Worm (Caenorhabditis elegans) whole organism, young adult: ENCODE measurements around the gene rfc-1.

Experiments
- B0336.3 ChIP-seq: fragments of 200-800 bp; sonication (Bioruptor generic); IDR thresholded peaks from 2 replicates; pipeline ENCODE4 v1.3.6; 2022; ENCODE audit warnings: missing genetic modification characterization, missing compliant biosample characterization
- C06A6.2 ChIP-seq: fragments of 200-800 bp; sonication (Bioruptor generic); conservative IDR thresholded peaks from 2 replicates; pipeline ENCODE4 v1.3.6; 2022; ENCODE audit warnings: missing genetic modification characterization, missing compliant biosample characterization
- C17E4.6 ChIP-seq: fragments of 200-800 bp; sonication (Bioruptor generic); IDR thresholded peaks from 2 replicates; pipeline ENCODE4 v1.3.6; 2022; ENCODE audit warnings: missing genetic modification reagents, missing genetic modification characterization, missing compliant biosample characterization
- F10E7.11 ChIP-seq: sonication (generic microtip); optimal IDR thresholded peaks from 2 replicates; lab custom pipeline; 2017; ENCODE audit warnings: mild to moderate bottlenecking, missing genetic modification characterization, moderate library complexity, missing compliant biosample characterization
- F22D6.2 ChIP-seq: sonication (generic microtip); optimal IDR thresholded peaks from 2 replicates; lab custom pipeline; 2016; ENCODE audit warnings: mild to moderate bottlenecking, missing genetic modification characterization, missing compliant biosample characterization
- F23B12.7 ChIP-seq: sonication (generic microtip); optimal IDR thresholded peaks from 2 replicates; lab custom pipeline; 2017; ENCODE audit warnings: missing genetic modification characterization, mild to moderate bottlenecking, missing compliant biosample characterization, antibody characterized with exemption, moderate library complexity; ENCODE audit not compliant: insufficient read depth
- F39B2.1 ChIP-seq: fragments of 200-800 bp; sonication (Bioruptor generic); IDR thresholded peaks from 2 replicates; pipeline ENCODE4 v1.3.6; 2022; ENCODE audit warnings: missing genetic modification reagents, missing genetic modification characterization, missing compliant biosample characterization
- F57C9.4 ChIP-seq: sonication (generic microtip); optimal IDR thresholded peaks from 2 replicates; lab custom pipeline; 2017; ENCODE audit warnings: mild to moderate bottlenecking, missing genetic modification characterization, missing compliant biosample characterization
- K12H6.12 ChIP-seq: fragments of 200-800 bp; sonication (Bioruptor generic); optimal IDR thresholded peaks from 2 replicates; lab custom pipeline; 2018; ENCODE audit warnings: mild to moderate bottlenecking, missing genetic modification characterization, missing compliant biosample characterization
- Y53F4B.3 ChIP-seq: fragments of 200-800 bp; sonication (Bioruptor generic); IDR thresholded peaks from 2 replicates; pipeline ENCODE4 v1.3.6; 2022; ENCODE audit warnings: missing genetic modification reagents, missing genetic modification characterization, missing compliant biosample characterization
- Y67H2A.10 ChIP-seq: fragments of 200-800 bp; sonication (Bioruptor generic); conservative IDR thresholded peaks from 2 replicates; pipeline ENCODE4 v1.3.6; 2022; ENCODE audit warnings: missing genetic modification reagents, missing genetic modification characterization, missing compliant biosample characterization
- akir-1 ChIP-seq: fragments of 200-800 bp; sonication (Bioruptor generic); optimal IDR thresholded peaks from 2 replicates; lab custom pipeline; 2018; ENCODE audit warnings: mild to moderate bottlenecking, missing genetic modification characterization, moderate library complexity, missing compliant biosample characterization
- ama-1 ChIP-seq, 3 experiments: fragments of 150-350 bp in 1 of 3; sonication (generic microtip) in 2 of 3; optimal IDR thresholded peaks; 2 replicates each; lab custom pipeline; 2014 to 2018; ENCODE audit warnings: missing biosample characterization in 2 of 3, missing genetic modification characterization in 2 of 3, missing genetic modification reagents in 2 of 3
- aptf-3 ChIP-seq: fragments of 200-800 bp; sonication (Bioruptor generic); IDR thresholded peaks from 2 replicates; pipeline ENCODE4 v1.3.6; 2022; ENCODE audit warnings: missing genetic modification characterization, missing compliant biosample characterization
- athp-1 ChIP-seq: sonication (generic microtip); optimal IDR thresholded peaks from 2 replicates; lab custom pipeline; 2017; ENCODE audit warnings: mild to moderate bottlenecking, missing genetic modification characterization, missing compliant biosample characterization
- ceh-40 ChIP-seq: fragments of 200-800 bp; sonication (Bioruptor generic); IDR thresholded peaks from 2 replicates; pipeline ENCODE4 v1.3.6; 2022; ENCODE audit warnings: missing genetic modification characterization, missing compliant biosample characterization
- ceh-91 ChIP-seq: fragments of 200-800 bp; sonication (Bioruptor generic); IDR thresholded peaks from 2 replicates; pipeline ENCODE4 v1.3.6; 2022; ENCODE audit warnings: missing genetic modification reagents, missing genetic modification characterization, missing compliant biosample characterization
- dox-1 ChIP-seq: fragments of 200-800 bp; sonication (Bioruptor generic); IDR thresholded peaks from 2 replicates; pipeline ENCODE4 v1.3.6; 2022; ENCODE audit warnings: missing genetic modification reagents, missing genetic modification characterization, missing compliant biosample characterization
- egrh-3 ChIP-seq: fragments of 200-800 bp; sonication (Bioruptor generic); IDR thresholded peaks from 2 replicates; pipeline ENCODE4 v1.3.6; 2022; ENCODE audit warnings: missing genetic modification reagents, missing genetic modification characterization, missing compliant biosample characterization
- gei-17 ChIP-seq: fragments of 200-800 bp; sonication (Bioruptor generic); optimal IDR thresholded peaks from 2 replicates; lab custom pipeline; 2018; ENCODE audit warnings: mild to moderate bottlenecking, missing genetic modification characterization, missing compliant biosample characterization
- him-1 ChIP-seq: sonication (generic microtip); optimal IDR thresholded peaks from 2 replicates; lab custom pipeline; 2016; ENCODE audit warnings: missing genotype, missing genetic modification reagents, missing genetic modification characterization, missing compliant biosample characterization
- hlh-12 ChIP-seq: sonication (generic microtip); optimal IDR thresholded peaks from 2 replicates; lab custom pipeline; 2016; ENCODE audit warnings: missing genetic modification characterization, missing compliant biosample characterization
- hlh-26 ChIP-seq: fragments of 200-800 bp; sonication (Bioruptor generic); conservative IDR thresholded peaks from 2 replicates; pipeline ENCODE4 v1.3.6; 2022; ENCODE audit warnings: missing genetic modification reagents, missing genetic modification characterization, missing compliant biosample characterization
- hsf-1 ChIP-seq: fragments of 200-800 bp; sonication (Bioruptor generic); IDR thresholded peaks from 2 replicates; pipeline ENCODE4 v1.3.6; 2022; ENCODE audit warnings: missing genetic modification reagents, missing genetic modification characterization, missing compliant biosample characterization
- let-526 ChIP-seq: fragments of 200-800 bp; sonication (Bioruptor generic); IDR thresholded peaks from 2 replicates; pipeline ENCODE4 v1.3.6; 2022; ENCODE audit warnings: missing genetic modification reagents, missing genetic modification characterization, missing compliant biosample characterization
- let-607 ChIP-seq, 2 experiments: fragments of 200-800 bp in 1 of 2; sonication (Bioruptor generic) in 1 of 2; sonication (generic microtip) in 1 of 2; optimal IDR thresholded peaks; 2 replicates each; lab custom pipeline; 2016 to 2018; ENCODE audit warnings: mild to moderate bottlenecking in 2 of 2, missing compliant biosample characterization in 2 of 2, missing genetic modification characterization in 2 of 2, moderate library complexity in 2 of 2, missing genotype in 1 of 2
- lin-35 ChIP-seq, 3 experiments: fragments of 150-350 bp in 2 of 3; sonication (generic microtip) in 1 of 3; optimal IDR thresholded peaks; 2 replicates each; lab custom pipeline; 2014 to 2018; ENCODE audit warnings: missing biosample characterization in 3 of 3, missing genetic modification characterization in 3 of 3, missing genetic modification reagents in 3 of 3
- lin-40 ChIP-seq: sonication (generic microtip); optimal IDR thresholded peaks from 2 replicates; lab custom pipeline; 2016; ENCODE audit warnings: missing genetic modification characterization, mild to moderate bottlenecking, missing compliant biosample characterization, missing genotype, missing genetic modification reagents
- lsl-1 ChIP-seq: fragments of 200-800 bp; sonication (Bioruptor generic); optimal IDR thresholded peaks from 2 replicates; lab custom pipeline; 2018; ENCODE audit warnings: mild to moderate bottlenecking, missing genetic modification characterization, moderate library complexity, missing compliant biosample characterization
- mcd-1 ChIP-seq: fragments of 200-800 bp; sonication (Bioruptor generic); IDR thresholded peaks from 2 replicates; pipeline ENCODE4 v1.3.6; 2022; ENCODE audit warnings: missing genetic modification reagents, missing genetic modification characterization, missing compliant biosample characterization
- nfya-2 ChIP-seq: fragments of 200-800 bp; sonication (Bioruptor generic); IDR thresholded peaks from 2 replicates; pipeline ENCODE4 v1.3.6; 2022; ENCODE audit warnings: missing genetic modification reagents, missing genetic modification characterization, missing compliant biosample characterization
- nhr-27 ChIP-seq: fragments of 200-800 bp; sonication (Bioruptor generic); optimal IDR thresholded peaks from 2 replicates; lab custom pipeline; 2018; ENCODE audit warnings: mild to moderate bottlenecking, missing genetic modification characterization, moderate library complexity, missing compliant biosample characterization
- nhr-90 ChIP-seq: sonication (generic microtip); optimal IDR thresholded peaks from 2 replicates; lab custom pipeline; 2016; ENCODE audit warnings: missing genotype, mild to moderate bottlenecking, missing genetic modification characterization, missing compliant biosample characterization
- pbrm-1 ChIP-seq: fragments of 200-800 bp; sonication (Bioruptor generic); IDR thresholded peaks from 2 replicates; pipeline ENCODE4 v1.3.6; 2022; ENCODE audit warnings: missing genetic modification reagents, missing genetic modification characterization, missing compliant biosample characterization
- pha-4 ChIP-seq: fragments of 150-350 bp; sonication (generic microtip); optimal IDR thresholded peaks from 2 replicates; lab custom pipeline; 2014; ENCODE audit warnings: missing biosample characterization, missing genetic modification reagents, missing genetic modification characterization
- repo-1 ChIP-seq: sonication (generic microtip); optimal IDR thresholded peaks from 2 replicates; lab custom pipeline; 2017; ENCODE audit warnings: mild to moderate bottlenecking, missing genetic modification characterization, missing compliant biosample characterization
- rpc-1 ChIP-seq, 2 experiments: fragments of 150-350 bp in 1 of 2; sonication (generic microtip) in 1 of 2; optimal IDR thresholded peaks; 2 replicates each; lab custom pipeline; 2014 to 2018; ENCODE audit warnings: missing biosample characterization in 1 of 2, missing genetic modification characterization in 1 of 2, missing genetic modification reagents in 1 of 2, missing genotype in 1 of 2
- snpc-1.3 ChIP-seq: sonication (generic microtip); optimal IDR thresholded peaks from 2 replicates; lab custom pipeline; 2017; ENCODE audit warnings: missing genetic modification characterization, mild to moderate bottlenecking, missing compliant biosample characterization, antibody characterized with exemption, moderate library complexity, missing genotype, missing genetic modification reagents; ENCODE audit not compliant: insufficient read depth
- snpc-4 ChIP-seq, 5 experiments: fragments of 150-350 bp in 1 of 5; sonication (generic microtip) in 4 of 5; optimal IDR thresholded peaks; 2 replicates each; lab custom pipeline; 2014 to 2018; ENCODE audit warnings: missing genetic modification characterization in 5 of 5, missing biosample characterization in 3 of 5, antibody characterized with exemption in 2 of 5, mild to moderate bottlenecking in 2 of 5, missing compliant biosample characterization in 2 of 5, missing genotype in 2 of 5, moderate library complexity in 2 of 5, missing genetic modification reagents in 1 of 5
- tbp1 ChIP-seq: fragments of 200-800 bp; sonication (Bioruptor generic); optimal IDR thresholded peaks from 2 replicates; lab custom pipeline; 2018; ENCODE audit warnings: mild to moderate bottlenecking, missing genetic modification characterization, missing compliant biosample characterization
- tlf-1 ChIP-seq: fragments of 200-800 bp; sonication (Bioruptor generic); optimal IDR thresholded peaks from 2 replicates; lab custom pipeline; 2018; ENCODE audit warnings: mild to moderate bottlenecking, missing genetic modification characterization, missing compliant biosample characterization
- unc-62 ChIP-seq: fragments of 150-350 bp; optimal IDR thresholded peaks from 2 replicates; lab custom pipeline; 2014; ENCODE audit warnings: missing biosample characterization, missing genetic modification reagents, missing genetic modification characterization
- ztf-22 ChIP-seq: fragments of 200-800 bp; sonication (Bioruptor generic); optimal IDR thresholded peaks from 2 replicates; lab custom pipeline; 2018; ENCODE audit warnings: mild to moderate bottlenecking, missing genetic modification characterization, moderate library complexity, missing compliant biosample characterization
- ztf-26 ChIP-seq: sonication (generic microtip); optimal IDR thresholded peaks from 2 replicates; lab custom pipeline; 2017; ENCODE audit warnings: missing genetic modification characterization, missing compliant biosample characterization
- ztf-6 ChIP-seq: fragments of 200-800 bp; sonication (Bioruptor generic); IDR thresholded peaks from 2 replicates; pipeline ENCODE4 v1.3.6; 2022; ENCODE audit warnings: missing genetic modification reagents, missing genetic modification characterization, missing compliant biosample characterization

The rfc-1 gene

ce11 chrV:14645817-14646789 lies at the start of gene rfc-1, which contains the start of gene pmp-3 (continued):
- peak; percentile 61 for TF ChIP-seq F23B12.7
- TF ChIP-seq C17E4.6 (GFP tag; lab: Robert Waterston, UW), result no peak
- TF ChIP-seq F39B2.1 (GFP tag; lab: Robert Waterston, UW), result no peak
- TF ChIP-seq snpc-1.3 (tag; lab: Kevin White, UChicago), result peak; percentile 58
- TF ChIP-seq mcd-1 (GFP tag; lab: Robert Waterston, UW), result peak; percentile 81
- TF ChIP-seq dox-1, result peak; percentile 23; the same call in 1 of the 2 replicates
- TF ChIP-seq nhr-27 (tag; lab: Kevin White, UChicago), result no peak
- no peak for TF ChIP-seq C06A6.2 (GFP tag; lab: Robert Waterston, UW)
- no peak for TF ChIP-seq repo-1 (tag; lab: Kevin White, UChicago)
- no peak for TF ChIP-seq aptf-3 (GFP tag; lab: Robert Waterston, UW)
- TF ChIP-seq ama-1 (optimal IDR thresholded peaks at IDR 0.05; lab: Kevin White, UChicago), result no peak
- TF ChIP-seq ama-1 (GFP tag; optimal IDR thresholded peaks at IDR 0.05; lab: Kevin White, UChicago), result no peak
- no peak for TF ChIP-seq K12H6.12 (tag; lab: Kevin White, UChicago)
- no peak for TF ChIP-seq egrh-3 (GFP tag; lab: Robert Waterston, UW)
- no peak for TF ChIP-seq nhr-90 (tag; lab: Kevin White, UChicago)
- TF ChIP-seq snpc-4 (GFP tag; optimal IDR thresholded peaks at IDR 0.05; lab: Kevin White, UChicago), result no peak
- TF ChIP-seq snpc-4 (tag; optimal IDR thresholded peaks at IDR 0.05; lab: Kevin White, UChicago), result peak in 3 of 4 experiments; percentile 41 to 59 (median 44)
- no peak for TF ChIP-seq hlh-12 (tag; lab: Kevin White, UChicago)
- TF ChIP-seq B0336.3 (GFP tag; lab: Robert Waterston, UW), result no peak
- TF ChIP-seq ceh-91 (GFP tag; lab: Robert Waterston, UW), result peak; percentile 76
- peak; percentile 87 for TF ChIP-seq lsl-1 (GFP tag; lab: Kevin White, UChicago)
- no peak for TF ChIP-seq hlh-26 (GFP tag; lab: Robert Waterston, UW)
- TF ChIP-seq F10E7.11, result no peak
- no peak for TF ChIP-seq Y53F4B.3 (GFP tag; lab: Robert Waterston, UW)
- no peak for TF ChIP-seq akir-1 (GFP tag; lab: Kevin White, UChicago)
- no peak for TF ChIP-seq ztf-26
- TF ChIP-seq unc-62 (GFP tag; lab: Kevin White, UChicago), result no peak
- no peak for TF ChIP-seq let-526 (GFP tag; lab: Robert Waterston, UW)
- no peak for TF ChIP-seq gei-17 (GFP tag; lab: Kevin White, UChicago)
- TF ChIP-seq F22D6.2 (tag; lab: Kevin White, UChicago), result no peak
- TF ChIP-seq him-1 (tag; lab: Kevin White, UChicago), result peak; percentile 25
- no peak for TF ChIP-seq ztf-22
- TF ChIP-seq Y67H2A.10 (GFP tag; lab: Robert Waterston, UW), result no peak
- no peak for TF ChIP-seq let-607 (tag; optimal IDR thresholded peaks at IDR 0.05; lab: Kevin White, UChicago)
- peak in 1 of 3 experiments; percentile 34 for TF ChIP-seq lin-35 (GFP tag; optimal IDR thresholded peaks at IDR 0.05; lab: Kevin White, UChicago)
- TF ChIP-seq tbp1 (GFP tag; lab: Kevin White, UChicago), result no peak
- no peak for TF ChIP-seq F57C9.4 (tag; lab: Kevin White, UChicago)
- no peak for TF ChIP-seq pbrm-1 (GFP tag; lab: Robert Waterston, UW)
- TF ChIP-seq rpc-1 (optimal IDR thresholded peaks at IDR 0.05; lab: Kevin White, UChicago), result no peak
- TF ChIP-seq rpc-1 (tag; optimal IDR thresholded peaks at IDR 0.05; lab: Kevin White, UChicago), result peak; percentile 6
- 0 out of 2 replicates have a peak, but pooled peaks have one; percentile 33 for TF ChIP-seq hsf-1 (GFP tag; lab: Robert Waterston, UW)
- TF ChIP-seq ceh-40, result no peak
- no peak for TF ChIP-seq pha-4 (tag; lab: Kevin White, UChicago)
- TF ChIP-seq tlf-1 (GFP tag; lab: Kevin White, UChicago), result no peak
- TF ChIP-seq ztf-6 (GFP tag; lab: Robert Waterston, UW), result no peak
- TF ChIP-seq athp-1, result no peak
- TF ChIP-seq nfya-2 (GFP tag; lab: Robert Waterston, UW), result no peak
- TF ChIP-seq lin-40, result no peak
